Worm (Caenorhabditis elegans) whole organism, L4 larva: ENCODE measurements around the gene M6.4.

Experiments used
- F10B5.3 ChIP-seq: sonication (generic microtip); optimal IDR thresholded peaks from 2 replicates; lab custom pipeline; 2016; ENCODE audit warnings: mild to moderate bottlenecking, missing genetic modification characterization, missing compliant biosample characterization
- F37D6.2 ChIP-seq: sonication (generic microtip); optimal IDR thresholded peaks from 2 replicates; lab custom pipeline; 2016; ENCODE audit warnings: mild to moderate bottlenecking, missing genetic modification characterization, missing compliant biosample characterization
- F44E2.7 ChIP-seq: fragments of 200-800 bp; sonication (Bioruptor generic); IDR thresholded peaks from 2 replicates; pipeline ENCODE4 v2.1.2; 2022; ENCODE audit warnings: missing genetic modification characterization, missing compliant biosample characterization
- R02D3.7 ChIP-seq: fragments of 150-350 bp; sonication (generic microtip); optimal IDR thresholded peaks from 3 replicates; lab custom pipeline; 2014; ENCODE audit warnings: missing biosample characterization, missing genetic modification characterization
- T26A8.4 ChIP-seq: fragments of 200-800 bp; sonication (Bioruptor generic); IDR thresholded peaks from 2 replicates; pipeline ENCODE4 v1.3.6; 2022; ENCODE audit warnings: missing genetic modification characterization, missing compliant biosample characterization
- Y105C5A.15 ChIP-seq: fragments of 200-800 bp; sonication (Bioruptor generic); IDR thresholded peaks from 2 replicates; pipeline ENCODE4 v1.3.6; 2022; ENCODE audit warnings: missing genetic modification characterization, missing compliant biosample characterization
- ZK546.5 ChIP-seq, 2 experiments: sonication (generic microtip); optimal IDR thresholded peaks; 2 replicates each; lab custom pipeline; 2017; ENCODE audit warnings: missing biosample characterization in 2 of 2, missing genetic modification characterization in 2 of 2
- ama-1 ChIP-seq: fragments of 150-350 bp; optimal IDR thresholded peaks from 2 replicates; lab custom pipeline; 2014; ENCODE audit warnings: inconsistent platforms, mixed read lengths
- arid-1 ChIP-seq: fragments of 200-800 bp; sonication (Bioruptor generic); conservative IDR thresholded peaks from 2 replicates; pipeline ENCODE4 v1.3.6; 2022; ENCODE audit warnings: missing genetic modification reagents, missing genetic modification characterization, missing compliant biosample characterization
- ceh-20 ChIP-seq: fragments of 200-800 bp; sonication (Bioruptor generic); IDR thresholded peaks from 2 replicates; pipeline ENCODE4 v1.3.6; 2022; ENCODE audit warnings: missing genetic modification reagents, missing genetic modification characterization, missing compliant biosample characterization
- ceh-28 ChIP-seq: fragments of 150-350 bp; optimal IDR thresholded peaks from 2 replicates; lab custom pipeline; 2014; ENCODE audit warnings: missing biosample characterization, missing genetic modification reagents, missing genetic modification characterization
- ceh-32 ChIP-seq: sonication (generic microtip); optimal IDR thresholded peaks from 2 replicates; lab custom pipeline; 2016; ENCODE audit warnings: mild to moderate bottlenecking, missing genetic modification characterization, missing compliant biosample characterization; ENCODE audit not compliant: poor library complexity
- ceh-44 ChIP-seq: fragments of 200-800 bp; sonication (Bioruptor generic); IDR thresholded peaks from 2 replicates; pipeline ENCODE4 v1.3.6; 2022; ENCODE audit warnings: missing genetic modification reagents, missing genetic modification characterization, missing compliant biosample characterization
- ceh-62 ChIP-seq: sonication (generic microtip); optimal IDR thresholded peaks from 2 replicates; lab custom pipeline; 2017; ENCODE audit warnings: missing biosample characterization, missing genetic modification characterization
- cey-2 ChIP-seq: sonication (generic microtip); optimal IDR thresholded peaks from 3 replicates; lab custom pipeline; 2017; ENCODE audit warnings: missing genetic modification characterization, mild to moderate bottlenecking, missing compliant biosample characterization, antibody characterized with exemption, borderline replicate concordance; ENCODE audit not compliant: insufficient read depth
- ctbp-1 ChIP-seq: fragments of 200-800 bp; sonication (Bioruptor generic); IDR thresholded peaks from 2 replicates; pipeline ENCODE4 v1.3.6; 2022; ENCODE audit warnings: missing genetic modification reagents, missing genetic modification characterization, missing compliant biosample characterization
- daf-12 ChIP-seq: fragments of 150-350 bp; optimal IDR thresholded peaks from 2 replicates; lab custom pipeline; 2014; ENCODE audit warnings: missing biosample characterization, missing genetic modification reagents, missing genetic modification characterization
- daf-19 ChIP-seq: fragments of 200-800 bp; sonication (Bioruptor generic); conservative IDR thresholded peaks from 2 replicates; pipeline ENCODE4 v1.3.6; 2022; ENCODE audit warnings: missing genetic modification characterization, missing compliant biosample characterization
- duxl-1 ChIP-seq: sonication (generic microtip); optimal IDR thresholded peaks from 2 replicates; lab custom pipeline; 2016; ENCODE audit warnings: mild to moderate bottlenecking, missing genetic modification characterization, moderate library complexity, missing compliant biosample characterization; ENCODE audit not compliant: poor library complexity
- dve-1 ChIP-seq: sonication (generic microtip); optimal IDR thresholded peaks from 2 replicates; lab custom pipeline; 2017; ENCODE audit warnings: antibody characterized with exemption, mild to moderate bottlenecking, missing genetic modification characterization, missing compliant biosample characterization; ENCODE audit not compliant: insufficient read depth
- egl-43 ChIP-seq: fragments of 200-800 bp; sonication (Bioruptor generic); IDR thresholded peaks from 2 replicates; pipeline ENCODE4 v1.3.6; 2022; ENCODE audit warnings: missing genetic modification reagents, missing genetic modification characterization, missing compliant biosample characterization
- fkh-10 ChIP-seq: fragments of 150-350 bp; optimal IDR thresholded peaks from 2 replicates; lab custom pipeline; 2014; ENCODE audit warnings: missing biosample characterization, missing genetic modification reagents, missing genetic modification characterization
- gei-8 ChIP-seq: fragments of 200-800 bp; sonication (Bioruptor generic); optimal IDR thresholded peaks from 2 replicates; lab custom pipeline; 2018; ENCODE audit warnings: mild to moderate bottlenecking, missing genetic modification characterization, missing compliant biosample characterization
- hlh-30 ChIP-seq: sonication (generic microtip); optimal IDR thresholded peaks from 2 replicates; lab custom pipeline; 2017; ENCODE audit warnings: antibody characterized with exemption, mild to moderate bottlenecking, missing genetic modification characterization, missing compliant biosample characterization; ENCODE audit not compliant: insufficient read depth
- hmg-1.1 ChIP-seq: fragments of 200-800 bp; sonication (Bioruptor generic); IDR thresholded peaks from 2 replicates; pipeline ENCODE4 v1.3.6; 2022; ENCODE audit warnings: missing genetic modification reagents, missing genetic modification characterization, missing compliant biosample characterization
- jun-1 ChIP-seq: fragments of 150-350 bp; optimal IDR thresholded peaks from 2 replicates; lab custom pipeline; 2014; ENCODE audit warnings: missing biosample characterization, missing genetic modification reagents, missing genetic modification characterization
- lim-7 ChIP-seq: fragments of 200-800 bp; sonication (Bioruptor generic); IDR thresholded peaks from 2 replicates; pipeline ENCODE4 v1.3.6; 2022; ENCODE audit warnings: missing genetic modification characterization, missing compliant biosample characterization
- lin-13 ChIP-seq: fragments of 150-350 bp; optimal IDR thresholded peaks from 2 replicates; lab custom pipeline; 2014; ENCODE audit warnings: missing biosample characterization, missing genetic modification reagents, missing genetic modification characterization
- lin-15B ChIP-seq: fragments of 150-350 bp; sonication (generic microtip); optimal IDR thresholded peaks from 3 replicates; lab custom pipeline; 2014; ENCODE audit warnings: missing biosample characterization, missing genetic modification characterization
- lin-29 ChIP-seq: fragments of 200-800 bp; sonication (Bioruptor generic); IDR thresholded peaks from 2 replicates; pipeline ENCODE4 v1.3.6; 2022; ENCODE audit warnings: missing genetic modification reagents, missing genetic modification characterization, missing compliant biosample characterization
- lin-39 ChIP-seq: fragments of 150-350 bp; optimal IDR thresholded peaks from 2 replicates; lab custom pipeline; 2014; ENCODE audit warnings: missing biosample characterization, missing genetic modification reagents, missing genetic modification characterization
- lir-3 ChIP-seq: sonication (generic microtip); optimal IDR thresholded peaks from 2 replicates; lab custom pipeline; 2016; ENCODE audit warnings: mild to moderate bottlenecking, missing genetic modification characterization, missing compliant biosample characterization
- lsy-2 ChIP-seq, 2 experiments: fragments of 150-350 bp in 1 of 2; sonication (generic microtip) in 1 of 2; optimal IDR thresholded peaks; 2 replicates each; lab custom pipeline; 2014 to 2017; ENCODE audit warnings: missing biosample characterization in 2 of 2, missing genetic modification characterization in 2 of 2
- mes-2 ChIP-seq: sonication (generic microtip); optimal IDR thresholded peaks from 2 replicates; lab custom pipeline; 2016; ENCODE audit warnings: missing genotype, mild to moderate bottlenecking, missing genetic modification characterization, missing compliant biosample characterization; ENCODE audit not compliant: poor library complexity, severe bottlenecking
- mxl-3 ChIP-seq: fragments of 200-800 bp; sonication (Bioruptor generic); optimal IDR thresholded peaks from 2 replicates; lab custom pipeline; 2018; ENCODE audit warnings: mild to moderate bottlenecking, missing genetic modification characterization, missing compliant biosample characterization
- nhr-10 ChIP-seq: fragments of 150-350 bp; optimal IDR thresholded peaks from 2 replicates; lab custom pipeline; 2014; ENCODE audit warnings: missing biosample characterization, missing genetic modification characterization
- nhr-25 ChIP-seq: sonication (generic microtip); optimal IDR thresholded peaks from 2 replicates; lab custom pipeline; 2017; ENCODE audit warnings: missing genetic modification characterization, mild to moderate bottlenecking, missing compliant biosample characterization, antibody characterized with exemption, moderate library complexity, borderline replicate concordance; ENCODE audit not compliant: insufficient read depth
- nhr-41 ChIP-seq: fragments of 200-800 bp; sonication (Bioruptor generic); IDR thresholded peaks from 2 replicates; pipeline ENCODE4 v1.3.6; 2022; ENCODE audit warnings: missing genetic modification reagents, missing genetic modification characterization, missing compliant biosample characterization
- nhr-42 ChIP-seq: fragments of 200-800 bp; sonication (Bioruptor generic); IDR thresholded peaks from 2 replicates; pipeline ENCODE4 v1.3.6; 2022; ENCODE audit warnings: missing genetic modification characterization, missing compliant biosample characterization
- nhr-76 ChIP-seq: fragments of 150-350 bp; optimal IDR thresholded peaks from 2 replicates; lab custom pipeline; 2014; ENCODE audit warnings: missing biosample characterization, missing genetic modification characterization
- nhr-77 ChIP-seq: fragments of 150-350 bp; optimal IDR thresholded peaks from 2 replicates; lab custom pipeline; 2014; ENCODE audit warnings: missing biosample characterization, missing genetic modification characterization
- pha-4 ChIP-seq, 2 experiments: fragments of 150-350 bp in 1 of 2; fragments of 200-800 bp in 1 of 2; sonication (Bioruptor generic) in 1 of 2; IDR thresholded peaks in 1 of 2; optimal IDR thresholded peaks in 1 of 2; 2 replicates each; pipeline versions ENCODE4 v1.3.6 to Lab custom; 2014 to 2022; ENCODE audit warnings: missing genetic modification characterization in 2 of 2, missing genetic modification reagents in 2 of 2, missing biosample characterization in 1 of 2, missing compliant biosample characterization in 1 of 2
- sdz-12 ChIP-seq: fragments of 200-800 bp; sonication (Bioruptor generic); optimal IDR thresholded peaks from 2 replicates; lab custom pipeline; 2018; ENCODE audit warnings: mild to moderate bottlenecking, missing genetic modification characterization, missing compliant biosample characterization
- set-16 ChIP-seq: fragments of 200-800 bp; sonication (Bioruptor generic); IDR thresholded peaks from 2 replicates; pipeline ENCODE4 v1.3.6; 2022; ENCODE audit warnings: missing genetic modification reagents, missing genetic modification characterization, missing compliant biosample characterization
- spr-1 ChIP-seq: sonication (generic microtip); optimal IDR thresholded peaks from 2 replicates; lab custom pipeline; 2016; ENCODE audit warnings: mild to moderate bottlenecking, missing genetic modification characterization, missing compliant biosample characterization
- unc-130 ChIP-seq: sonication (generic microtip); optimal IDR thresholded peaks from 2 replicates; lab custom pipeline; 2016; ENCODE audit warnings: missing genetic modification reagents, missing genetic modification characterization, missing compliant biosample characterization
- vab-7 ChIP-seq: fragments of 200-800 bp; sonication (Bioruptor generic); IDR thresholded peaks from 2 replicates; pipeline ENCODE4 v1.3.6; 2022; ENCODE audit warnings: missing genetic modification reagents, missing genetic modification characterization, missing compliant biosample characterization
- zfp-3 ChIP-seq: fragments of 200-800 bp; sonication (Bioruptor generic); conservative IDR thresholded peaks from 2 replicates; pipeline ENCODE4 v1.3.6; 2022; ENCODE audit warnings: missing genetic modification reagents, missing genetic modification characterization, missing compliant biosample characterization
- zip-11 ChIP-seq: fragments of 200-800 bp; sonication (Bioruptor generic); IDR thresholded peaks from 2 replicates; pipeline ENCODE4 v1.3.6; 2022; ENCODE audit warnings: missing genetic modification characterization, missing compliant biosample characterization
- zip-2 ChIP-seq: fragments of 150-350 bp; optimal IDR thresholded peaks from 2 replicates; lab custom pipeline; 2014; ENCODE audit warnings: missing biosample characterization, missing genetic modification characterization
- ztf-7 ChIP-seq: fragments of 150-350 bp; optimal IDR thresholded peaks from 2 replicates; lab custom pipeline; 2014; ENCODE audit warnings: missing biosample characterization, missing genetic modification characterization

Gene M6.4

DNA sequence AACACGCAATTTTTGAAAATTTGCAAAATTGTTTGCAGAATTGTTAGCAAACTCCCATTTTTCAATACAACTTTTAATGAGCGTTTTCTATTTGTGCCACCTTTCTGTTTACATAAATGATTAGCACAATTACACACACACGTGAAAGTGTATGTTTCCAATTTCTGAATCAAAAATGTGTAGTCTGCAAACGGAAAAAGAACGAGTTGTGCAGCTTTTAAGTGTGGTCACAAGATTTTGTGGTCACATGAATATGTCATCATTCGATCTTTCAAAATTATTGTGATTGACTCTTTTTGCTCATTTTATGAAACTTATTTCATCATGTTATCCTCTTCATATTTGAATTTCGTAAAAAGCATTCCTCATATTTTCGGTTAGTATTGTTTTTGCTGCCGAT, 28.3 kb upstream of the M6.4 start (continued):
- TF ChIP-seq zip-2 (tag; lab: Kevin White, UChicago) (no peak), F44E2.7 (GFP tag; lab: Robert Waterston, UW) (no peak), ama-1 (lab: Kevin White, UChicago) (no peak), T26A8.4 (GFP tag; lab: Robert Waterston, UW) (no peak), egl-43 (GFP tag; lab: Robert Waterston, UW) (no peak), lin-29 (no peak), spr-1 (no peak), vab-7 (GFP tag; lab: Robert Waterston, UW) (no peak), R02D3.7 (tag; lab: Kevin White, UChicago) (no peak), set-16 (no peak), ceh-20 (GFP tag; lab: Robert Waterston, UW) (no peak), jun-1 (no peak), lin-39 (tag; lab: Kevin White, UChicago) (no peak), zfp-3 (GFP tag; lab: Robert Waterston, UW) (no peak), lim-7 (GFP tag; lab: Robert Waterston, UW) (no peak), ceh-62 (tag; lab: Kevin White, UChicago) (no peak), lin-13 (GFP tag; lab: Kevin White, UChicago) (no peak), unc-130 (no peak), dve-1 (tag; lab: Kevin White, UChicago) (peak; percentile 55), daf-12 (tag; lab: Kevin White, UChicago) (no peak), zip-11 (GFP tag; lab: Robert Waterston, UW) (no peak), hmg-1.1 (no peak), F10B5.3 (tag; lab: Kevin White, UChicago) (no peak), ceh-32 (no peak), nhr-76 (tag; lab: Kevin White, UChicago) (no peak), hlh-30 (tag; lab: Kevin White, UChicago) (peak; percentile 79), lsy-2 (tag; optimal IDR thresholded peaks at IDR 0.05; lab: Kevin White, UChicago) (no peak), pha-4 (GFP tag; IDR thresholded peaks at IDR 0.05; lab: Robert Waterston, UW) (no peak), pha-4 (tag; optimal IDR thresholded peaks at IDR 0.05; lab: Kevin White, UChicago) (no peak), fkh-10 (no peak), sdz-12 (GFP tag; lab: Kevin White, UChicago) (no peak), ztf-7 (tag; lab: Kevin White, UChicago) (no peak), F37D6.2 (no peak), nhr-41 (GFP tag; lab: Robert Waterston, UW) (no peak), duxl-1 (tag; lab: Kevin White, UChicago) (no peak), gei-8 (GFP tag; lab: Kevin White, UChicago) (no peak), ZK546.5 (tag; optimal IDR thresholded peaks at IDR 0.05; lab: Kevin White, UChicago) (no peak), ceh-44 (no peak), mxl-3 (GFP tag; lab: Kevin White, UChicago) (no peak), ctbp-1 (no peak), mes-2 (no peak), nhr-25 (no peak), nhr-10 (tag; lab: Kevin White, UChicago) (no peak), nhr-77 (peak; percentile 4), lin-15B (tag; lab: Kevin White, UChicago) (no peak), nhr-42 (GFP tag; lab: Robert Waterston, UW) (no peak), ceh-28 (tag; lab: Kevin White, UChicago) (no peak), lir-3 (tag; lab: Kevin White, UChicago) (no peak), cey-2 (tag; lab: Kevin White, UChicago) (no peak), Y105C5A.15 (GFP tag; lab: Robert Waterston, UW) (no peak), daf-19 (GFP tag; lab: Robert Waterston, UW) (no peak), arid-1 (GFP tag; lab: Robert Waterston, UW) (no peak)
